Worm (Caenorhabditis elegans): Measurements from ENCODE around the gene max-1.
"Not testable (repeated sequence)": the region's sequence is repeated elsewhere in the genome, so short reads cannot be mapped to it uniquely, and the experiment has no call there.

max-1 gene

ce11 chrV:13130439-13130840 lies 10.4 kb upstream of the max-1 start (continued):
- no peak for TF ChIP-seq fos-1 (tag; optimal IDR thresholded peaks at IDR 0.05)
- no peak for TF ChIP-seq zag-1 (tag; optimal IDR thresholded peaks at IDR 0.05)
- TF ChIP-seq ceh-28 (tag; optimal IDR thresholded peaks at IDR 0.05): peak; percentile 40
- TF ChIP-seq dpl-1 (GFP tag; optimal IDR thresholded peaks at IDR 0.05): peak; percentile 15
- TF ChIP-seq Y48G9A.11 (GFP tag; IDR thresholded peaks at IDR 0.05): no peak
- peak; percentile 32; the same call in 1 of the 2 replicates for TF ChIP-seq tra-1 (GFP tag; IDR thresholded peaks at IDR 0.05)
- no peak for TF ChIP-seq ama-1 (optimal IDR thresholded peaks at IDR 0.05)
- no peak for TF ChIP-seq egl-27 (tag; optimal IDR thresholded peaks at IDR 0.05)
- TF ChIP-seq nhr-111 (GFP tag; optimal IDR thresholded peaks at IDR 0.05): no peak
- TF ChIP-seq hif-1 (tag; optimal IDR thresholded peaks at IDR 0.05): peak in 1 of 2 experiments; percentile 30
- TF ChIP-seq unc-39 (tag; optimal IDR thresholded peaks at IDR 0.05): no peak
- TF ChIP-seq mep-1 (tag; optimal IDR thresholded peaks at IDR 0.05): peak; percentile 72
- peak; percentile 28; the same call in 1 of the 2 replicates for TF ChIP-seq lin-38 (GFP tag; IDR thresholded peaks at IDR 0.05)
- TF ChIP-seq nhr-41 (GFP tag; IDR thresholded peaks at IDR 0.05): 0 out of 2 replicates have a peak, but pooled peaks have one; percentile 7
- TF ChIP-seq daf-16 (GFP tag; optimal IDR thresholded peaks at IDR 0.05): peak in 1 of 2 experiments; percentile 37
- peak; percentile 55 for TF ChIP-seq daf-16 (tag; optimal IDR thresholded peaks at IDR 0.05)
- peak; percentile 74; the same call in 1 of the 2 replicates for TF ChIP-seq dmd-8 (GFP tag; IDR thresholded peaks at IDR 0.05)
- TF ChIP-seq R02D3.7 (tag; optimal IDR thresholded peaks at IDR 0.05): no peak
- no peak for TF ChIP-seq daf-19 (GFP tag; conservative IDR thresholded peaks at IDR 0.05)
- peak; percentile 63 for TF ChIP-seq php-3 (GFP tag; IDR thresholded peaks at IDR 0.05)
- TF ChIP-seq ces-1 (GFP tag; optimal IDR thresholded peaks at IDR 0.05): no peak
- no peak for TF ChIP-seq Y5F2A.4 (GFP tag; optimal IDR thresholded peaks at IDR 0.05)
- peak; percentile 51 for TF ChIP-seq nhr-28 (tag; optimal IDR thresholded peaks at IDR 0.05)
- no peak for TF ChIP-seq ztf-11 (tag; optimal IDR thresholded peaks at IDR 0.05)
- no peak for TF ChIP-seq lin-39 (tag; optimal IDR thresholded peaks at IDR 0.05)
- no peak for TF ChIP-seq unc-130 (GFP tag; optimal IDR thresholded peaks at IDR 0.05)
- TF ChIP-seq jun-1 (tag; optimal IDR thresholded peaks at IDR 0.05): no peak
- TF ChIP-seq vab-7 (GFP tag; IDR thresholded peaks at IDR 0.05): no peak
- TF ChIP-seq dmd-6 (GFP tag; IDR thresholded peaks at IDR 0.05): peak; percentile 91
- peak in 1 of 2 experiments; percentile 49 for TF ChIP-seq unc-62 (GFP tag; optimal IDR thresholded peaks at IDR 0.05 in 1 of 2)
- TF ChIP-seq unc-62 (tag; optimal IDR thresholded peaks at IDR 0.05): no peak
- TF ChIP-seq spr-3 (GFP tag; optimal IDR thresholded peaks at IDR 0.05): no peak

- TF ChIP-seq nhr-25 (tag; optimal IDR thresholded peaks at IDR 0.05; ENCODE audit: borderline replicate concordance, insufficient read depth) (peak; percentile 17), snpc-4 (tag; optimal IDR thresholded peaks at IDR 0.05) (no peak), R02D3.7 (tag; optimal IDR thresholded peaks at IDR 0.05) (no peak), ztf-7 (tag; optimal IDR thresholded peaks at IDR 0.05) (no peak), nhr-102 (tag; optimal IDR thresholded peaks at IDR 0.05) (no peak), lsy-2 (tag; optimal IDR thresholded peaks at IDR 0.05) (no peak)
These were observed 9.9 kb upstream of the max-1 start, which contains the start of gene eat-6 for ce11 chrV:13129895-13130294. Gene eat-6, minus strand, starts transcription at chrV:13129995.

ce11 chrV:13125942-13126341 lies 5.9 kb upstream of the max-1 start:
- TF ChIP-seq egl-43 (GFP tag; IDR thresholded peaks at IDR 0.05) (peak; percentile 51; the same call in 1 of the 2 replicates), unc-62 (GFP tag; optimal IDR thresholded peaks at IDR 0.05 in 1 of 2) (peak in 1 of 2 experiments; percentile 23), set-16 (GFP tag; IDR thresholded peaks at IDR 0.05) (peak; percentile 59), T26A8.4 (GFP tag; IDR thresholded peaks at IDR 0.05) (peak; percentile 64), saeg-2 (GFP tag; IDR thresholded peaks at IDR 0.05) (0 out of 2 replicates have a peak, but pooled peaks have one; percentile 32), snpc-1.2 (GFP tag; IDR thresholded peaks at IDR 0.05) (peak; percentile 32; the same call in 1 of the 2 replicates), arid-1 (GFP tag; conservative IDR thresholded peaks at IDR 0.05) (0 out of 2 replicates have a peak, but pooled peaks have one; percentile 5), ctbp-1 (GFP tag; IDR thresholded peaks at IDR 0.05) (0 out of 2 replicates have a peak, but pooled peaks have one; percentile 53)
- not testable (repeated sequence) for TF ChIP-seq unc-62 (tag; optimal IDR thresholded peaks at IDR 0.05)
